1 fruit fly cellular context compared by ENCODE assay signal in the genomic region with DNA sequence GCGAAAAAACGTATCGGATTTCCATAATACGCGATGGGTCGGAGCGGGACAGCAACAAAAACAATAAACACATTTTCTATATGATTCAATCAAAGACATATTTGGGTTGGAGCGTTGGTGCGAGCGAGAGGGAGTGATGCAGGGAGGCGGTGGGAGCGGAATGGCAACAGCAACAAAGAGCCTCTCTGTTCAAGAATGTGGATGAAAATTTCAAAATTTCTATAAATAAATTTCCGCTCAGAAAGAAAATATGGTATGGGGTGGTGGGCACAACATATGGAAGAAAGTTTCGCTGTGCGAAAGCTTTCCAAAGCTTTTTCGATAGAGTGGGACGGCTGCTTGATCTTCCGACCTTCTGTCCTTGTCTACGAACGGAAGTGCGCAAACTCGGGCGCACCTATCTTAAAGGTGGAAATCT.
TF ChIP-seq lines count a peak whose summit lies in the region.

No protein-coding gene starts in this region.

TF ChIP-seq in whole organism, embryonic, 481 proteins besides CTCF, POLR2A, EP300 and RAD21 (continued from another document and continues in another):
- TF ChIP-seq CG3838 (GFP tag; optimal IDR thresholded peaks at IDR 0.05; lab: Kevin White, UChicago) (no peak), Pdp1 (GFP tag; optimal IDR thresholded peaks at IDR 0.05; lab: Kevin White, UChicago) (peak in 1 of 2 experiments; percentile 62), CG7987 (GFP tag; optimal IDR thresholded peaks at IDR 0.05; lab: Kevin White, UChicago) (peak; percentile 49), CG15011 (GFP tag; optimal IDR thresholded peaks at IDR 0.05; lab: Kevin White, UChicago) (peak; percentile 17), ranshi (GFP tag; IDR thresholded peaks at IDR 0.05; lab: Robert Waterston, UW) (no peak), CG13775 (GFP tag; optimal IDR thresholded peaks at IDR 0.05; lab: Kevin White, UChicago) (no peak), Fer3 (tag; optimal IDR thresholded peaks at IDR 0.05; lab: Kevin White, UChicago) (peak; percentile 40), corto (GFP tag; optimal IDR thresholded peaks at IDR 0.05; lab: Kevin White, UChicago) (no peak), CG30403 (GFP tag; optimal IDR thresholded peaks at IDR 0.05; lab: Kevin White, UChicago) (no peak), luna (GFP tag; optimal IDR thresholded peaks at IDR 0.05; lab: Kevin White, UChicago) (no peak), Trl (optimal IDR thresholded peaks at IDR 0.05; lab: Kevin White, UChicago) (no peak), Trl (GFP tag; optimal IDR thresholded peaks at IDR 0.05; lab: Kevin White, UChicago) (no peak), Asciz (GFP tag; optimal IDR thresholded peaks at IDR 0.05; lab: Kevin White, UChicago) (peak; percentile 29), HLHmδ (GFP tag; optimal IDR thresholded peaks at IDR 0.05; lab: Kevin White, UChicago) (no peak), repo (GFP tag; optimal IDR thresholded peaks at IDR 0.05; lab: Kevin White, UChicago) (no peak), sug (tag; optimal IDR thresholded peaks at IDR 0.05; lab: Kevin White, UChicago) (no peak), ase (GFP tag; IDR thresholded peaks at IDR 0.05; lab: Robert Waterston, UW) (no peak), CG5180 (GFP tag; optimal IDR thresholded peaks at IDR 0.05; lab: Kevin White, UChicago) (no peak), Jarid2 (GFP tag; optimal IDR thresholded peaks at IDR 0.05; lab: Kevin White, UChicago) (no peak), Max (GFP tag; optimal IDR thresholded peaks at IDR 0.05; lab: Kevin White, UChicago) (no peak), CG2199 (GFP tag; IDR thresholded peaks at IDR 0.05; lab: Robert Waterston, UW) (peak; percentile 32; the same call in 1 of the 3 replicates), Atf6 (GFP tag; IDR thresholded peaks at IDR 0.05; lab: Robert Waterston, UW) (no peak), CG4404 (GFP tag; IDR thresholded peaks at IDR 0.05; lab: Robert Waterston, UW) (no peak), ato (GFP tag; IDR thresholded peaks at IDR 0.05; lab: Robert Waterston, UW; ENCODE audit: partially characterized antibody) (no peak), sob (GFP tag; IDR thresholded peaks at IDR 0.05; lab: Robert Waterston, UW) (no peak), CG10267 (tag; optimal IDR thresholded peaks at IDR 0.05; lab: Kevin White, UChicago) (no peak), CG12071 (GFP tag; optimal IDR thresholded peaks at IDR 0.05; lab: Kevin White, UChicago) (peak; percentile 49), CG16779 (GFP tag; IDR thresholded peaks at IDR 0.05; lab: Robert Waterston, UW) (no peak), Doc3 (GFP tag; IDR thresholded peaks at IDR 0.05; lab: Robert Waterston, UW; ENCODE audit: partially characterized antibody) (no peak), crc (GFP tag; optimal IDR thresholded peaks at IDR 0.05; lab: Kevin White, UChicago) (no peak), lola (GFP tag; optimal IDR thresholded peaks at IDR 0.05; lab: Kevin White, UChicago) (no peak), pan (optimal IDR thresholded peaks at IDR 0.05; lab: Kevin White, UChicago) (no peak), pan (GFP tag; optimal IDR thresholded peaks at IDR 0.05 in 1 of 2, IDR thresholded peaks at IDR 0.05 in 1 of 2) (no peak), Doc2 (GFP tag; IDR thresholded peaks at IDR 0.05; lab: Robert Waterston, UW) (no peak), z (GFP tag; IDR thresholded peaks at IDR 0.05; lab: Robert Waterston, UW) (peak; percentile 77), al (GFP tag; IDR thresholded peaks at IDR 0.05; lab: Robert Waterston, UW) (no peak), CG17186 (GFP tag; optimal IDR thresholded peaks at IDR 0.05; lab: Kevin White, UChicago) (no peak), inv (GFP tag; IDR thresholded peaks at IDR 0.05; lab: Robert Waterston, UW; ENCODE audit: partially characterized antibody) (no peak), D19A (tag; optimal IDR thresholded peaks at IDR 0.05; lab: Kevin White, UChicago) (no peak), CG3847 (GFP tag; IDR thresholded peaks at IDR 0.05; lab: Robert Waterston, UW) (no peak), hth (optimal IDR thresholded peaks at IDR 0.05; lab: Kevin White, UChicago) (no peak), CG12744 (GFP tag; optimal IDR thresholded peaks at IDR 0.05; lab: Kevin White, UChicago) (peak; percentile 52), ci (GFP tag; IDR thresholded peaks at IDR 0.05; lab: Robert Waterston, UW) (peak; percentile 74; the same call in 2 of the 3 replicates), gfzf (GFP tag; optimal IDR thresholded peaks at IDR 0.05; lab: Kevin White, UChicago) (no peak), prd (optimal IDR thresholded peaks at IDR 0.05; lab: Kevin White, UChicago) (no peak), prd (GFP tag; IDR thresholded peaks at IDR 0.05; lab: Robert Waterston, UW) (no peak), exex (tag; optimal IDR thresholded peaks at IDR 0.05; lab: Kevin White, UChicago) (no peak), az2 (GFP tag; optimal IDR thresholded peaks at IDR 0.05; lab: Kevin White, UChicago) (no peak), jumu (GFP tag; optimal IDR thresholded peaks at IDR 0.05; lab: Kevin White, UChicago) (no peak), Bdp1 (GFP tag; optimal IDR thresholded peaks at IDR 0.05; lab: Kevin White, UChicago) (no peak), Hr51 (GFP tag; optimal IDR thresholded peaks at IDR 0.05; lab: Kevin White, UChicago) (no peak), CG2116 (GFP tag; optimal IDR thresholded peaks at IDR 0.05; lab: Kevin White, UChicago) (peak; percentile 10), CG10209 (GFP tag; optimal IDR thresholded peaks at IDR 0.05; lab: Kevin White, UChicago) (no peak), CG9932 (GFP tag; IDR thresholded peaks at IDR 0.05; lab: Robert Waterston, UW) (no peak), fu2 (GFP tag; optimal IDR thresholded peaks at IDR 0.05; lab: Kevin White, UChicago) (no peak), CG7556 (GFP tag; optimal IDR thresholded peaks at IDR 0.05; lab: Kevin White, UChicago) (no peak), CG14860 (GFP tag; IDR thresholded peaks at IDR 0.05; lab: Robert Waterston, UW; ENCODE audit: partially characterized antibody) (no peak), CG6254 (GFP tag; optimal IDR thresholded peaks at IDR 0.05; lab: Kevin White, UChicago) (no peak), cwo (GFP tag; optimal IDR thresholded peaks at IDR 0.05; lab: Kevin White, UChicago) (no peak), bbx (GFP tag; IDR thresholded peaks at IDR 0.05; lab: Robert Waterston, UW; ENCODE audit: partially characterized antibody) (no peak), chm (GFP tag; IDR thresholded peaks at IDR 0.05; lab: Robert Waterston, UW) (no peak), fd96Cb (tag; optimal IDR thresholded peaks at IDR 0.05; lab: Kevin White, UChicago) (no peak), CG34422 (GFP tag; IDR thresholded peaks at IDR 0.05; lab: Robert Waterston, UW) (no peak), MTF-1 (GFP tag; optimal IDR thresholded peaks at IDR 0.05; lab: Kevin White, UChicago; ENCODE audit: borderline replicate concordance) (peak; percentile 36), Opbp (GFP tag; IDR thresholded peaks at IDR 0.05; lab: Robert Waterston, UW; ENCODE audit: partially characterized antibody) (no peak), Antp (GFP tag; optimal IDR thresholded peaks at IDR 0.05; lab: Kevin White, UChicago) (no peak), unpg (GFP tag; optimal IDR thresholded peaks at IDR 0.05; lab: Kevin White, UChicago) (no peak), tup (GFP tag; optimal IDR thresholded peaks at IDR 0.05; lab: Kevin White, UChicago) (no peak), Bgb (GFP tag; IDR thresholded peaks at IDR 0.05; lab: Robert Waterston, UW; ENCODE audit: partially characterized antibody) (no peak), Usf (GFP tag; optimal IDR thresholded peaks at IDR 0.05; lab: Kevin White, UChicago) (no peak), Ets97D (GFP tag; optimal IDR thresholded peaks at IDR 0.05; lab: Kevin White, UChicago) (peak; percentile 94), Hmx (GFP tag; optimal IDR thresholded peaks at IDR 0.05; lab: Kevin White, UChicago) (no peak), bowl (GFP tag; IDR thresholded peaks at IDR 0.05; lab: Robert Waterston, UW) (no peak), CG12155 (GFP tag; optimal IDR thresholded peaks at IDR 0.05; lab: Kevin White, UChicago) (no peak), D (optimal IDR thresholded peaks at IDR 0.05; lab: Kevin White, UChicago) (no peak), D (GFP tag; optimal IDR thresholded peaks at IDR 0.05; lab: Kevin White, UChicago) (no peak), kah (GFP tag; optimal IDR thresholded peaks at IDR 0.05; lab: Kevin White, UChicago) (no peak), CG10462 (GFP tag; optimal IDR thresholded peaks at IDR 0.05; lab: Kevin White, UChicago) (no peak), GATAe (GFP tag; conservative IDR thresholded peaks at IDR 0.05; lab: Robert Waterston, UW) (no peak), caup (GFP tag; optimal IDR thresholded peaks at IDR 0.05; lab: Kevin White, UChicago; ENCODE audit: severe bottlenecking) (peak; percentile 50), Awh (GFP tag; IDR thresholded peaks at IDR 0.05; lab: Robert Waterston, UW) (no peak), en (GFP tag; optimal IDR thresholded peaks at IDR 0.05; lab: Kevin White, UChicago) (no peak), rib (GFP tag; IDR thresholded peaks at IDR 0.05; lab: Robert Waterston, UW) (peak; percentile 50; the same call in 1 of the 2 replicates), sna (GFP tag; IDR thresholded peaks at IDR 0.05; lab: Robert Waterston, UW; ENCODE audit: partially characterized antibody) (no peak), Ada2b (GFP tag; IDR thresholded peaks at IDR 0.05; lab: Robert Waterston, UW) (no peak), CG14965 (GFP tag; optimal IDR thresholded peaks at IDR 0.05; lab: Kevin White, UChicago; ENCODE audit: borderline replicate concordance) (no peak), onecut (GFP tag; IDR thresholded peaks at IDR 0.05; lab: Robert Waterston, UW) (no peak), gsb (GFP tag; IDR thresholded peaks at IDR 0.05; lab: Robert Waterston, UW) (no peak), CHES-1-like (GFP tag; optimal IDR thresholded peaks at IDR 0.05; lab: Kevin White, UChicago) (no peak), nau (GFP tag; optimal IDR thresholded peaks at IDR 0.05; lab: Kevin White, UChicago) (no peak), sim (GFP tag; IDR thresholded peaks at IDR 0.05; lab: Robert Waterston, UW) (no peak), zen2 (GFP tag; IDR thresholded peaks at IDR 0.05; lab: Robert Waterston, UW; ENCODE audit: partially characterized antibody) (no peak), CG4328 (GFP tag; optimal IDR thresholded peaks at IDR 0.05; lab: Kevin White, UChicago) (peak; percentile 43), Poxn (GFP tag; IDR thresholded peaks at IDR 0.05; lab: Robert Waterston, UW) (no peak), TFAM (GFP tag; optimal IDR thresholded peaks at IDR 0.05; lab: Kevin White, UChicago) (no peak), NC2β (GFP tag; optimal IDR thresholded peaks at IDR 0.05; lab: Kevin White, UChicago) (no peak), trem (tag; optimal IDR thresholded peaks at IDR 0.05; lab: Kevin White, UChicago) (no peak), CG1602 (GFP tag; optimal IDR thresholded peaks at IDR 0.05; lab: Kevin White, UChicago) (no peak), sqz (GFP tag; optimal IDR thresholded peaks at IDR 0.05; lab: Kevin White, UChicago) (no peak), Mrtf (GFP tag; IDR thresholded peaks at IDR 0.05; lab: Robert Waterston, UW) (no peak), gsb-n (tag; optimal IDR thresholded peaks at IDR 0.05; lab: Kevin White, UChicago) (no peak), CG11247 (GFP tag; IDR thresholded peaks at IDR 0.05; lab: Robert Waterston, UW) (peak; percentile 27; the same call in 1 of the 2 replicates), Sry-β (GFP tag; optimal IDR thresholded peaks at IDR 0.05; lab: Kevin White, UChicago) (no peak), fd102C (GFP tag; optimal IDR thresholded peaks at IDR 0.05; lab: Kevin White, UChicago) (no peak), CG1529 (GFP tag; optimal IDR thresholded peaks at IDR 0.05; lab: Kevin White, UChicago) (no peak), NK7.1 (GFP tag; optimal IDR thresholded peaks at IDR 0.05; lab: Kevin White, UChicago) (no peak), CG3726 (GFP tag; IDR thresholded peaks at IDR 0.05; lab: Robert Waterston, UW) (no peak), pnt (GFP tag; optimal IDR thresholded peaks at IDR 0.05; lab: Kevin White, UChicago) (no peak), CG4360 (GFP tag; IDR thresholded peaks at IDR 0.05; lab: Robert Waterston, UW) (no peak), CG14667 (GFP tag; IDR thresholded peaks at IDR 0.05; lab: Robert Waterston, UW) (no peak), H15 (GFP tag; IDR thresholded peaks at IDR 0.05; lab: Robert Waterston, UW) (no peak), CG6689 (GFP tag; IDR thresholded peaks at IDR 0.05; lab: Robert Waterston, UW) (no peak), CG42726 (GFP tag; IDR thresholded peaks at IDR 0.05; lab: Robert Waterston, UW; ENCODE audit: partially characterized antibody) (no peak), Atf3 (GFP tag; optimal IDR thresholded peaks at IDR 0.05; lab: Kevin White, UChicago) (no peak), CG2712 (tag; optimal IDR thresholded peaks at IDR 0.05; lab: Kevin White, UChicago) (no peak), sisA (GFP tag; IDR thresholded peaks at IDR 0.05; lab: Robert Waterston, UW) (no peak), CG18476 (GFP tag; optimal IDR thresholded peaks at IDR 0.05; lab: Kevin White, UChicago) (no peak), B-H1 (GFP tag; IDR thresholded peaks at IDR 0.05; lab: Robert Waterston, UW) (no peak), Dref (GFP tag; IDR thresholded peaks at IDR 0.05; lab: Robert Waterston, UW) (no peak), CG1024 (GFP tag; IDR thresholded peaks at IDR 0.05; lab: Robert Waterston, UW) (no peak), tap (tag; optimal IDR thresholded peaks at IDR 0.05; lab: Kevin White, UChicago) (no peak), CG15696 (tag; optimal IDR thresholded peaks at IDR 0.05; lab: Kevin White, UChicago) (no peak), CG11398 (GFP tag; optimal IDR thresholded peaks at IDR 0.05; lab: Kevin White, UChicago) (no peak), grn (GFP tag; optimal IDR thresholded peaks at IDR 0.05; lab: Kevin White, UChicago) (no peak), CG8359 (GFP tag; optimal IDR thresholded peaks at IDR 0.05; lab: Kevin White, UChicago; ENCODE audit: borderline replicate concordance) (no peak), br (optimal IDR thresholded peaks at IDR 0.05; lab: Kevin White, UChicago) (no peak), BtbVII (GFP tag; optimal IDR thresholded peaks at IDR 0.05; lab: Kevin White, UChicago) (peak; percentile 25), CG10565 (GFP tag; optimal IDR thresholded peaks at IDR 0.05; lab: Kevin White, UChicago) (no peak), dimm (GFP tag; IDR thresholded peaks at IDR 0.05; lab: Robert Waterston, UW) (no peak), Oli (tag; optimal IDR thresholded peaks at IDR 0.05; lab: Kevin White, UChicago) (peak; percentile 21), CG3995 (GFP tag; optimal IDR thresholded peaks at IDR 0.05; lab: Kevin White, UChicago) (peak; percentile 2), Oaz (GFP tag; IDR thresholded peaks at IDR 0.05; lab: Robert Waterston, UW) (no peak), ara (GFP tag; IDR thresholded peaks at IDR 0.05; lab: Robert Waterston, UW) (no peak)
